Fruit fly (Drosophila melanogaster) whole organism, embryonic: Measurements from ENCODE around the gene cort.

Experiments used
- ATbp ChIP-seq: fragments of 200-800 bp; sonication (Bioruptor generic); optimal IDR thresholded peaks from 2 replicates; lab custom pipeline; 2017; ENCODE audit warnings: missing biosample characterization, mild to moderate bottlenecking, missing genetic modification characterization, missing genetic modification reagents
- C15 ChIP-seq: fragments of 200-800 bp; sonication (Bioruptor generic); IDR thresholded peaks from 3 replicates; pipeline ENCODE4 v1.3.6; 2022; ENCODE audit warnings: missing biosample characterization, missing genetic modification characterization
- CG10274 ChIP-seq: fragments of 200-800 bp; sonication (Bioruptor generic); optimal IDR thresholded peaks from 3 replicates; lab custom pipeline; 2017; ENCODE audit warnings: missing biosample characterization, mild to moderate bottlenecking, missing genetic modification characterization
- CG17328 ChIP-seq: fragments of 200-800 bp; sonication (Bioruptor generic); IDR thresholded peaks from 2 replicates; pipeline ENCODE4 v1.3.6; 2022; ENCODE audit warnings: missing biosample characterization, missing genetic modification characterization
- CG2199 ChIP-seq: fragments of 200-800 bp; sonication (Bioruptor generic); IDR thresholded peaks from 3 replicates; pipeline ENCODE4 v1.3.6; 2022; ENCODE audit warnings: missing biosample characterization, missing genetic modification characterization
- CG31441 ChIP-seq: fragments of 200-800 bp; sonication (Bioruptor generic); IDR thresholded peaks from 2 replicates; pipeline ENCODE4 v1.3.6; 2022; ENCODE audit warnings: missing biosample characterization, missing genetic modification characterization
- CG34224 ChIP-seq: fragments of 200-800 bp; sonication (Bioruptor generic); IDR thresholded peaks from 3 replicates; pipeline ENCODE4 v1.3.6; 2022; ENCODE audit warnings: missing biosample characterization, missing genetic modification characterization; ENCODE audit not compliant: partially characterized antibody
- CG34422 ChIP-seq: fragments of 200-800 bp; sonication (Bioruptor generic); IDR thresholded peaks from 3 replicates; pipeline ENCODE4 v1.3.6; 2022; ENCODE audit warnings: missing biosample characterization, missing genetic modification characterization
- CG42726 ChIP-seq: fragments of 200-800 bp; sonication (Bioruptor generic); IDR thresholded peaks from 2 replicates; pipeline ENCODE4 v1.3.6; 2022; ENCODE audit warnings: missing biosample characterization, missing genetic modification characterization; ENCODE audit not compliant: partially characterized antibody
- CG4360 ChIP-seq: fragments of 200-800 bp; sonication (Bioruptor generic); IDR thresholded peaks from 2 replicates; pipeline ENCODE4 v1.3.6; 2022; ENCODE audit warnings: missing biosample characterization, missing genetic modification characterization
- CG4424 ChIP-seq: fragments of 200-800 bp; sonication (Bioruptor generic); optimal IDR thresholded peaks from 3 replicates; lab custom pipeline; 2016; ENCODE audit warnings: missing biosample characterization, missing genetic modification characterization
- CG6654 ChIP-seq: fragments of 200-800 bp; sonication (Bioruptor generic); optimal IDR thresholded peaks from 2 replicates; lab custom pipeline; 2017; ENCODE audit warnings: missing biosample characterization, mild to moderate bottlenecking, missing genetic modification characterization
- CG9609 ChIP-seq: fragments of 200-800 bp; sonication (Bioruptor generic); optimal IDR thresholded peaks from 3 replicates; lab custom pipeline; 2016; ENCODE audit warnings: missing biosample characterization, missing genetic modification characterization
- CG9797 ChIP-seq: fragments of 200-800 bp; sonication (Bioruptor generic); optimal IDR thresholded peaks from 3 replicates; lab custom pipeline; 2018; ENCODE audit warnings: missing biosample characterization, mild to moderate bottlenecking, missing genetic modification characterization
- CG9876 ChIP-seq: fragments of 200-800 bp; sonication (Bioruptor generic); optimal IDR thresholded peaks from 2 replicates; lab custom pipeline; 2016; ENCODE audit warnings: missing biosample characterization, missing genetic modification characterization
- CkIIα-i1 ChIP-seq: fragments of 200-800 bp; sonication (Bioruptor generic); IDR thresholded peaks from 2 replicates; pipeline ENCODE4 v1.3.6; 2022; ENCODE audit warnings: missing biosample characterization, missing genetic modification characterization
- Doc2 ChIP-seq: fragments of 200-800 bp; sonication (Bioruptor generic); IDR thresholded peaks from 2 replicates; pipeline ENCODE4 v1.3.6; 2022; ENCODE audit warnings: missing biosample characterization, missing genetic modification characterization
- Gug ChIP-seq: fragments of 200-800 bp; sonication (Bioruptor generic); IDR thresholded peaks from 4 replicates; pipeline ENCODE4 v1.3.6; 2022; ENCODE audit warnings: missing biosample characterization, missing genetic modification characterization
- Hand ChIP-seq: fragments of 200-800 bp; sonication (Bioruptor generic); optimal IDR thresholded peaks from 2 replicates; lab custom pipeline; 2017; ENCODE audit warnings: mild to moderate bottlenecking, missing biosample characterization, missing genetic modification reagents, missing genetic modification characterization
- Hr39 ChIP-seq: fragments of >200 bp; optimal IDR thresholded peaks from 2 replicates; lab custom pipeline; 2017
- Med ChIP-seq: fragments of 200-800 bp; sonication (Bioruptor generic); peaks from one replicate; lab custom pipeline; 2016; ENCODE audit warnings: missing biosample characterization, missing genetic modification characterization, mild to moderate bottlenecking, inconsistent platforms, moderate library complexity
- Mrtf ChIP-seq: fragments of 200-800 bp; sonication (Bioruptor generic); IDR thresholded peaks from 3 replicates; pipeline ENCODE4 v1.3.6; 2022; ENCODE audit warnings: missing biosample characterization, missing genetic modification characterization
- Nf-YC ChIP-seq: fragments of 200-800 bp; optimal IDR thresholded peaks from 3 replicates; lab custom pipeline; 2019; ENCODE audit warnings: missing biosample characterization, mild to moderate bottlenecking, missing genetic modification characterization, moderate library complexity
- PHDP ChIP-seq: fragments of 200-800 bp; sonication (Bioruptor generic); optimal IDR thresholded peaks from 3 replicates; lab custom pipeline; 2018; ENCODE audit warnings: missing biosample characterization, mild to moderate bottlenecking, missing genetic modification characterization, moderate library complexity
- Sox102F ChIP-seq: fragments of 200-800 bp; sonication (Bioruptor generic); optimal IDR thresholded peaks from 2 replicates; lab custom pipeline; 2018; ENCODE audit warnings: missing biosample characterization, mild to moderate bottlenecking, missing genetic modification characterization, moderate library complexity
- Spps ChIP-seq: fragments of 200-800 bp; sonication (Bioruptor generic); optimal IDR thresholded peaks from 2 replicates; lab custom pipeline; 2018; ENCODE audit warnings: missing biosample characterization, mild to moderate bottlenecking, missing genetic modification characterization
- Sry-β ChIP-seq: fragments of 200-800 bp; sonication (Bioruptor generic); optimal IDR thresholded peaks from 2 replicates; lab custom pipeline; 2018; ENCODE audit warnings: missing biosample characterization, mild to moderate bottlenecking, missing genetic modification characterization, moderate library complexity
- Xbp1 ChIP-seq: fragments of 200-800 bp; sonication (Bioruptor generic); optimal IDR thresholded peaks from 3 replicates; lab custom pipeline; 2016; ENCODE audit warnings: missing biosample characterization, mild to moderate bottlenecking, missing genetic modification characterization
- al ChIP-seq: fragments of 200-800 bp; sonication (Bioruptor generic); IDR thresholded peaks from 2 replicates; pipeline ENCODE4 v1.3.6; 2022; ENCODE audit warnings: missing biosample characterization, missing genetic modification characterization
- ase ChIP-seq: fragments of 200-800 bp; sonication (Bioruptor generic); IDR thresholded peaks from 3 replicates; pipeline ENCODE4 v1.3.6; 2022; ENCODE audit warnings: missing biosample characterization, missing genetic modification characterization
- az2 ChIP-seq: fragments of 200-800 bp; sonication (Bioruptor generic); optimal IDR thresholded peaks from 3 replicates; lab custom pipeline; 2016; ENCODE audit warnings: missing biosample characterization, missing genetic modification characterization
- cad ChIP-seq: fragments of >200 bp; optimal IDR thresholded peaks from 2 replicates; lab custom pipeline; 2017; ENCODE audit warnings: missing biosample characterization, missing genetic modification characterization
- chinmo ChIP-seq: fragments of 200-800 bp; sonication (Bioruptor generic); IDR thresholded peaks from 4 replicates; pipeline ENCODE4 v1.3.6; 2022; ENCODE audit warnings: missing biosample characterization, missing genetic modification characterization; ENCODE audit not compliant: partially characterized antibody
- ci ChIP-seq: fragments of 200-800 bp; sonication (Bioruptor generic); IDR thresholded peaks from 3 replicates; pipeline ENCODE4 v1.3.6; 2022; ENCODE audit warnings: missing biosample characterization, missing genetic modification characterization
- corto ChIP-seq: fragments of 200-800 bp; sonication (Bioruptor generic); optimal IDR thresholded peaks from 2 replicates; lab custom pipeline; 2016; ENCODE audit warnings: missing biosample characterization, mild to moderate bottlenecking, missing genetic modification characterization, moderate library complexity
- cwo ChIP-seq: fragments of 200-800 bp; sonication (Bioruptor generic); optimal IDR thresholded peaks from 3 replicates; lab custom pipeline; 2017; ENCODE audit warnings: missing biosample characterization, missing genetic modification characterization, mild to moderate bottlenecking, moderate library complexity, missing genetic modification reagents
- fd102C ChIP-seq: fragments of 200-800 bp; sonication (Bioruptor generic); optimal IDR thresholded peaks from 2 replicates; lab custom pipeline; 2018; ENCODE audit warnings: missing biosample characterization, mild to moderate bottlenecking, missing genetic modification characterization, moderate library complexity
- gsb ChIP-seq: fragments of 200-800 bp; sonication (Bioruptor generic); IDR thresholded peaks from 2 replicates; pipeline ENCODE4 v1.3.6; 2022; ENCODE audit warnings: missing biosample characterization, missing genetic modification characterization
- her ChIP-seq: fragments of 200-800 bp; sonication (Bioruptor generic); optimal IDR thresholded peaks from 2 replicates; lab custom pipeline; 2016; ENCODE audit warnings: missing biosample characterization, missing genetic modification characterization
- ken ChIP-seq: fragments of 200-800 bp; sonication (Bioruptor generic); IDR thresholded peaks from 3 replicates; pipeline ENCODE4 v1.3.6; 2022; ENCODE audit warnings: missing biosample characterization, missing genetic modification characterization
- lilli ChIP-seq: fragments of 200-800 bp; sonication (Bioruptor generic); optimal IDR thresholded peaks from 3 replicates; lab custom pipeline; 2016; ENCODE audit warnings: missing biosample characterization, missing genetic modification characterization
- row ChIP-seq: fragments of 200-800 bp; sonication (Bioruptor generic); IDR thresholded peaks from 3 replicates; pipeline ENCODE4 v1.3.6; 2022; ENCODE audit warnings: missing biosample characterization, missing genetic modification characterization
- salm ChIP-seq: fragments of 200-800 bp; sonication (Bioruptor generic); optimal IDR thresholded peaks from 2 replicates; lab custom pipeline; 2018; ENCODE audit warnings: missing biosample characterization, mild to moderate bottlenecking, missing genetic modification characterization
- sd ChIP-seq: fragments of 200-800 bp; sonication (Bioruptor generic); optimal IDR thresholded peaks from 3 replicates; lab custom pipeline; 2018; ENCODE audit warnings: missing biosample characterization, mild to moderate bottlenecking, missing genetic modification characterization, moderate library complexity
- sna ChIP-seq: fragments of 200-800 bp; sonication (Bioruptor generic); IDR thresholded peaks from 2 replicates; pipeline ENCODE4 v1.3.6; 2022; ENCODE audit warnings: missing biosample characterization, missing genetic modification characterization; ENCODE audit not compliant: partially characterized antibody
- sob ChIP-seq: fragments of 200-800 bp; sonication (Bioruptor generic); IDR thresholded peaks from 2 replicates; pipeline ENCODE4 v1.3.6; 2022; ENCODE audit warnings: missing biosample characterization, missing genetic modification characterization
- sug ChIP-seq: fragments of 200-800 bp; optimal IDR thresholded peaks from 2 replicates; lab custom pipeline; 2019; ENCODE audit warnings: missing biosample characterization, mild to moderate bottlenecking, missing genetic modification characterization, moderate library complexity
- unpg ChIP-seq: fragments of 200-800 bp; sonication (Bioruptor generic); optimal IDR thresholded peaks from 3 replicates; lab custom pipeline; 2018; ENCODE audit warnings: missing biosample characterization, mild to moderate bottlenecking, missing genetic modification characterization, moderate library complexity
- zfh2 ChIP-seq: fragments of 200-800 bp; sonication (Bioruptor generic); optimal IDR thresholded peaks from 2 replicates; lab custom pipeline; 2016; ENCODE audit warnings: missing biosample characterization, missing genetic modification characterization

The cort gene

dm6 chr2L:6683992-6684882, 7.8 kb upstream of the cort start, which contains the start of gene Nhe3 (continued):
- TF ChIP-seq ATbp (GFP tag; lab: Kevin White, UChicago): peak; percentile 74
- TF ChIP-seq cwo (GFP tag; lab: Kevin White, UChicago): peak; percentile 55
- TF ChIP-seq al: peak; percentile 82
- peak; percentile 67 for TF ChIP-seq Nf-YC (tag; lab: Kevin White, UChicago)
- peak; percentile 84 for TF ChIP-seq zfh2 (GFP tag; lab: Kevin White, UChicago)
- TF ChIP-seq CG17328 (GFP tag; lab: Robert Waterston, UW): peak; percentile 86
- TF ChIP-seq Sox102F (GFP tag; lab: Kevin White, UChicago): no peak
- TF ChIP-seq az2: peak; percentile 82
- TF ChIP-seq CG6654: peak; percentile 40
- peak; percentile 37 for TF ChIP-seq her (GFP tag; lab: Kevin White, UChicago)
- TF ChIP-seq CG9797 (GFP tag; lab: Kevin White, UChicago): peak; percentile 74
- peak; percentile 74 for TF ChIP-seq salm (tag; lab: Kevin White, UChicago)
- TF ChIP-seq CG34422: peak; percentile 77
- TF ChIP-seq cad (GFP tag; lab: Kevin White, UChicago): no peak
- peak; percentile 61 for TF ChIP-seq Spps (tag; lab: Kevin White, UChicago)
- TF ChIP-seq chinmo (GFP tag; lab: Robert Waterston, UW): peak; percentile 81; the same call in 2 of the 4 replicates
- TF ChIP-seq CG31441 (GFP tag; lab: Robert Waterston, UW): no peak
- peak; percentile 81 for TF ChIP-seq CG4424 (GFP tag; lab: Kevin White, UChicago)
- TF ChIP-seq unpg (GFP tag; lab: Kevin White, UChicago): peak; percentile 80
- TF ChIP-seq CG4360 (GFP tag; lab: Robert Waterston, UW): no peak
- peak; percentile 90 for TF ChIP-seq lilli (GFP tag; lab: Kevin White, UChicago)
- TF ChIP-seq sd (tag; lab: Kevin White, UChicago): peak; percentile 77
- TF ChIP-seq CG2199 (GFP tag; lab: Robert Waterston, UW): peak; percentile 70; the same call in 1 of the 3 replicates
- no peak; the same call in 1 of the 2 replicates for TF ChIP-seq sna
- TF ChIP-seq CG10274: peak; percentile 36
- no peak for TF ChIP-seq Hr39 (lab: Kevin White, UChicago)
- peak; percentile 63 for TF ChIP-seq Hand (GFP tag; lab: Kevin White, UChicago)
- TF ChIP-seq row (GFP tag; lab: Robert Waterston, UW): peak; percentile 95
- peak; percentile 65; the same call in 1 of the 3 replicates for TF ChIP-seq C15 (GFP tag; lab: Robert Waterston, UW)
- peak; percentile 83 for TF ChIP-seq ci (GFP tag; lab: Robert Waterston, UW)
- TF ChIP-seq CG9609: peak; percentile 75
- no peak for TF ChIP-seq CG42726 (GFP tag; lab: Robert Waterston, UW)
- TF ChIP-seq sug: peak; percentile 78
- peak; percentile 97 for TF ChIP-seq Med
- TF ChIP-seq Mrtf (GFP tag; lab: Robert Waterston, UW): peak; percentile 65; the same call in 2 of the 3 replicates
- peak; percentile 78 for TF ChIP-seq ken (GFP tag; lab: Robert Waterston, UW)
- peak; percentile 88 for TF ChIP-seq Xbp1 (GFP tag; lab: Kevin White, UChicago)
- TF ChIP-seq fd102C (GFP tag; lab: Kevin White, UChicago): no peak
- TF ChIP-seq Sry-β (GFP tag; lab: Kevin White, UChicago): no peak
- TF ChIP-seq PHDP (tag; lab: Kevin White, UChicago): peak; percentile 71
- peak; percentile 90 for TF ChIP-seq sob (GFP tag; lab: Robert Waterston, UW)
- TF ChIP-seq CG34224 (GFP tag; lab: Robert Waterston, UW): peak; percentile 46
- TF ChIP-seq Doc2 (GFP tag; lab: Robert Waterston, UW): no peak
- peak; percentile 60 for TF ChIP-seq gsb
- TF ChIP-seq CkIIα-i1 (GFP tag; lab: Robert Waterston, UW): no peak
- peak; percentile 14 for TF ChIP-seq CG9876
- TF ChIP-seq ase: peak; percentile 69; the same call in 1 of the 3 replicates
- TF ChIP-seq corto (GFP tag; lab: Kevin White, UChicago): no peak
- TF ChIP-seq Gug: peak; percentile 74
